Fruit fly (Drosophila melanogaster) Kc167 (cell line): ENCODE results near the gene Nopp140.

ENCODE experiments used
- Myc ChIP-seq: fragments of >200 bp; optimal IDR thresholded peaks from 2 replicates; lab custom pipeline; 2017; ENCODE audit warnings: missing external identifiers
- Sin3A ChIP-seq: fragments of >200 bp; optimal IDR thresholded peaks from 2 replicates; lab custom pipeline; 2018; ENCODE audit warnings: missing external identifiers
- h ChIP-seq: fragments of >200 bp; optimal IDR thresholded peaks from 3 replicates; lab custom pipeline; 2018; ENCODE audit warnings: missing external identifiers
- psq ChIP-seq: fragments of >200 bp; optimal IDR thresholded peaks from 2 replicates; lab custom pipeline; 2017; ENCODE audit warnings: missing external identifiers

dm6 chr3L:21871804-21872203 is 39.2 kb downstream of the Nopp140 start:
- TF ChIP-seq psq (no peak), Myc (lab: Kevin White, UChicago) (no peak), h (lab: Kevin White, UChicago) (no peak), Sin3A (lab: Kevin White, UChicago) (no peak)
